Fruit fly (Drosophila melanogaster): Measurements from ENCODE around the gene CG43232.

dm6 chr2L:6925114-6925513 lies 6.8 kb upstream of the CG43232 start:
- TF ChIP-seq toe (GFP tag; optimal IDR thresholded peaks at IDR 0.05) (no peak), Mnt (GFP tag; optimal IDR thresholded peaks at IDR 0.05) (no peak), pad (GFP tag; optimal IDR thresholded peaks at IDR 0.05) (no peak), ovo (GFP tag; optimal IDR thresholded peaks at IDR 0.05) (no peak), kay (GFP tag; ENCODE audit: borderline replicate concordance) (no peak), Hr96 (GFP tag; optimal IDR thresholded peaks at IDR 0.05) (no peak), CG5204 (GFP tag; optimal IDR thresholded peaks at IDR 0.05) (no peak), Crg-1 (GFP tag; optimal IDR thresholded peaks at IDR 0.05) (no peak), CG1620 (GFP tag; optimal IDR thresholded peaks at IDR 0.05) (no peak)
